Worm (Caenorhabditis elegans): ENCODE results near the gene frpr-14.

ce11 chrII:608341-608740 lies 42.4 kb upstream of the frpr-14 start, which contains the start of gene W04H10.6:
- TF ChIP-seq F13H6.1 (tag; optimal IDR thresholded peaks at IDR 0.05) (no peak), npax-4 (tag; optimal IDR thresholded peaks at IDR 0.05) (no peak), pax-1 (tag; optimal IDR thresholded peaks at IDR 0.05) (no peak), ceh-18 (tag; optimal IDR thresholded peaks at IDR 0.05) (no peak), ama-1 (optimal IDR thresholded peaks at IDR 0.05) (no peak), odd-2 (tag; optimal IDR thresholded peaks at IDR 0.05) (no peak), unc-55 (GFP tag; optimal IDR thresholded peaks at IDR 0.05) (no peak), fax-1 (tag; optimal IDR thresholded peaks at IDR 0.05) (no peak)
